Fruit fly (Drosophila melanogaster) whole organism, pupa: ENCODE results near the gene NimB4.

Experiments
- CG10348 ChIP-seq: fragments of 200-800 bp; sonication (Bioruptor generic); IDR thresholded peaks from 2 replicates; pipeline ENCODE4 v1.3.6; 2022; ENCODE audit warnings: missing biosample characterization, missing genetic modification characterization
- CG12605 ChIP-seq: fragments of 200-800 bp; sonication (Bioruptor generic); IDR thresholded peaks from 2 replicates; pipeline ENCODE4 v1.3.6; 2022; ENCODE audit warnings: missing biosample characterization, missing genetic modification characterization
- CG13204 ChIP-seq: fragments of 200-800 bp; sonication (Bioruptor generic); optimal IDR thresholded peaks from 2 replicates; lab custom pipeline; 2018; ENCODE audit warnings: missing biosample characterization, mild to moderate bottlenecking, missing genetic modification characterization, moderate library complexity
- CG14655 ChIP-seq: fragments of 200-800 bp; sonication (Bioruptor generic); optimal IDR thresholded peaks from 3 replicates; lab custom pipeline; 2017; ENCODE audit warnings: mild to moderate bottlenecking, missing biosample characterization, missing genetic modification reagents, missing genetic modification characterization
- CG15710 ChIP-seq: fragments of 200-800 bp; sonication (Bioruptor generic); optimal IDR thresholded peaks from 2 replicates; lab custom pipeline; 2018; ENCODE audit warnings: missing biosample characterization, mild to moderate bottlenecking, missing genetic modification characterization, moderate library complexity
- CG17806 ChIP-seq: fragments of 200-800 bp; sonication (Bioruptor generic); optimal IDR thresholded peaks from 2 replicates; lab custom pipeline; 2018; ENCODE audit warnings: missing biosample characterization, mild to moderate bottlenecking, missing genetic modification characterization, moderate library complexity
- CG32121 ChIP-seq: fragments of 200-800 bp; sonication (Bioruptor generic); IDR thresholded peaks from 2 replicates; pipeline ENCODE4 v1.3.6; 2022; ENCODE audit warnings: missing biosample characterization, missing genetic modification characterization
- CG34367 ChIP-seq: fragments of 200-800 bp; sonication (Bioruptor generic); optimal IDR thresholded peaks from 2 replicates; lab custom pipeline; 2018; ENCODE audit warnings: missing biosample characterization, mild to moderate bottlenecking, missing genetic modification characterization
- CG4496 ChIP-seq: fragments of 200-800 bp; sonication (Bioruptor generic); IDR thresholded peaks from 3 replicates; pipeline ENCODE4 v1.3.6; 2022; ENCODE audit warnings: missing biosample characterization, missing genetic modification characterization
- CG8159 ChIP-seq: fragments of 200-800 bp; sonication (Bioruptor generic); optimal IDR thresholded peaks from 3 replicates; lab custom pipeline; 2018; ENCODE audit warnings: missing biosample characterization, mild to moderate bottlenecking, missing genetic modification characterization, moderate library complexity
- CG8301 ChIP-seq: fragments of 200-800 bp; sonication (Bioruptor generic); optimal IDR thresholded peaks from 2 replicates; lab custom pipeline; 2018; ENCODE audit warnings: missing biosample characterization, mild to moderate bottlenecking, missing genetic modification characterization
- CG9948 ChIP-seq: fragments of 200-800 bp; sonication (Bioruptor generic); optimal IDR thresholded peaks from 2 replicates; lab custom pipeline; 2018; ENCODE audit warnings: missing biosample characterization, mild to moderate bottlenecking, missing genetic modification characterization, moderate library complexity
- D1 ChIP-seq: fragments of 200-800 bp; sonication (Bioruptor generic); optimal IDR thresholded peaks from 2 replicates; lab custom pipeline; 2018; ENCODE audit warnings: missing biosample characterization, mild to moderate bottlenecking, missing genetic modification characterization, moderate library complexity
- EcR ChIP-seq: fragments of 200-800 bp; sonication (Bioruptor generic); optimal IDR thresholded peaks from 3 replicates; lab custom pipeline; 2019; ENCODE audit warnings: missing biosample characterization, missing genetic modification characterization, mild to moderate bottlenecking, moderate library complexity, missing genetic modification reagents
- Ets98B ChIP-seq: fragments of 200-800 bp; sonication (Bioruptor generic); IDR thresholded peaks from 2 replicates; pipeline ENCODE4 v1.3.6; 2022; ENCODE audit warnings: missing biosample characterization, missing genetic modification characterization
- Pif1A ChIP-seq: fragments of 200-800 bp; sonication (Bioruptor generic); optimal IDR thresholded peaks from 3 replicates; lab custom pipeline; 2016; ENCODE audit warnings: missing biosample characterization, missing genetic modification characterization
- Pif1B ChIP-seq: fragments of 200-800 bp; sonication (Bioruptor generic); optimal IDR thresholded peaks from 3 replicates; lab custom pipeline; 2016; ENCODE audit warnings: missing biosample characterization, missing genetic modification characterization
- Snoo ChIP-seq: fragments of 200-800 bp; sonication (Bioruptor generic); optimal IDR thresholded peaks from 3 replicates; lab custom pipeline; 2017; ENCODE audit warnings: missing biosample characterization, mild to moderate bottlenecking, missing genetic modification characterization, inconsistent platforms
- fd96Ca ChIP-seq: fragments of 200-800 bp; sonication (Bioruptor generic); IDR thresholded peaks from 3 replicates; pipeline ENCODE4 v1.3.6; 2022; ENCODE audit warnings: missing biosample characterization, missing genetic modification characterization
- gl ChIP-seq: fragments of 200-800 bp; sonication (Bioruptor generic); optimal IDR thresholded peaks from 2 replicates; lab custom pipeline; 2018; ENCODE audit warnings: missing biosample characterization, mild to moderate bottlenecking, missing genetic modification characterization
- rn ChIP-seq: fragments of 200-800 bp; sonication (Bioruptor generic); IDR thresholded peaks from 2 replicates; pipeline ENCODE4 v1.3.6; 2022; ENCODE audit warnings: missing biosample characterization, missing genetic modification characterization

NimB4 gene

dm6 chr2L:14007801-14008200 lies 38.0 kb upstream of the NimB4 start, which contains the start of gene CG42692:
Gene CG42692 (plus strand): TSS chr2L:14008101.
- TF ChIP-seq D1 (tag; lab: Kevin White, UChicago) (no peak), CG8159 (tag; lab: Kevin White, UChicago) (no peak), CG17806 (tag; lab: Kevin White, UChicago) (no peak), CG34367 (tag; lab: Kevin White, UChicago) (no peak), fd96Ca (GFP tag; lab: Robert Waterston, UW) (no peak), CG32121 (GFP tag; lab: Robert Waterston, UW) (no peak), CG13204 (no peak), gl (tag; lab: Kevin White, UChicago) (no peak), EcR (GFP tag; lab: Kevin White, UChicago) (no peak), CG4496 (GFP tag; lab: Robert Waterston, UW) (no peak), CG9948 (no peak), rn (GFP tag; lab: Robert Waterston, UW) (no peak)

dm6 chr2L:14001887-14002286 lies 32.1 kb upstream of the NimB4 start:
- no peak for TF ChIP-seq CG4496 (GFP tag; lab: Robert Waterston, UW)
- peak; percentile 61; the same call in 1 of the 2 replicates for TF ChIP-seq CG12605

- TF ChIP-seq CG4496 (GFP tag; lab: Robert Waterston, UW) (0 out of 3 replicates have a peak, but pooled peaks have one; percentile 25), CG9948 (no peak)
- TF ChIP-seq, all 21 proteins: peak for 1
Measured at dm6 chr2L:14001078-14001477, 31.3 kb upstream of the NimB4 start, which contains the start of gene rk. Gene rk (minus strand): TSS chr2L:14001248.

dm6 chr2L:13998952-13999351 lies 29.2 kb upstream of the NimB4 start:
- no peak for TF ChIP-seq CG15710 (tag; lab: Kevin White, UChicago)
- 0 out of 3 replicates have a peak, but pooled peaks have one; percentile 32 for TF ChIP-seq fd96Ca (GFP tag; lab: Robert Waterston, UW)
- TF ChIP-seq CG34367 (tag; lab: Kevin White, UChicago): no peak
- no peak for TF ChIP-seq CG13204
- no peak for TF ChIP-seq CG14655 (GFP tag; lab: Kevin White, UChicago)
- TF ChIP-seq Ets98B (GFP tag; lab: Robert Waterston, UW): peak; percentile 62
- peak; percentile 72 for TF ChIP-seq CG4496 (GFP tag; lab: Robert Waterston, UW)
- TF ChIP-seq Snoo (tag; lab: Kevin White, UChicago): no peak
- TF ChIP-seq CG12605: no peak
- no peak for TF ChIP-seq CG8301
- TF ChIP-seq, all 21 proteins: peak for 3

- no peak for TF ChIP-seq Snoo (tag; lab: Kevin White, UChicago)
- TF ChIP-seq Ets98B (GFP tag; lab: Robert Waterston, UW): no peak
- TF ChIP-seq Pif1B (GFP tag; lab: Kevin White, UChicago): no peak
- no peak for TF ChIP-seq CG10348
- TF ChIP-seq CG8159 (tag; lab: Kevin White, UChicago): no peak
- no peak for TF ChIP-seq CG13204
- TF ChIP-seq CG4496 (GFP tag; lab: Robert Waterston, UW): no peak
- no peak for TF ChIP-seq rn (GFP tag; lab: Robert Waterston, UW)
- no peak for TF ChIP-seq CG8301
- TF ChIP-seq D1 (tag; lab: Kevin White, UChicago): no peak
- no peak for TF ChIP-seq EcR (GFP tag; lab: Kevin White, UChicago)
- TF ChIP-seq CG34367 (tag; lab: Kevin White, UChicago): no peak
- TF ChIP-seq CG32121 (GFP tag; lab: Robert Waterston, UW): no peak
- no peak for TF ChIP-seq gl (tag; lab: Kevin White, UChicago)
- no peak for TF ChIP-seq CG17806 (tag; lab: Kevin White, UChicago)
- no peak for TF ChIP-seq CG9948
- TF ChIP-seq CG15710 (tag; lab: Kevin White, UChicago): no peak
- no peak for TF ChIP-seq CG12605
- TF ChIP-seq, all 21 proteins: peak for 0
Measured at dm6 chr2L:13979826-13980225, 10.1 kb upstream of the NimB4 start, which contains the start of gene NimC2. Gene NimC2 (plus strand): TSS chr2L:13980126.

dm6 chr2L:13977073-13977472 lies 7.3 kb upstream of the NimB4 start, which contains the start of gene Cyp28a5:
Gene Cyp28a5 (plus strand): TSS chr2L:13977302.
- TF ChIP-seq CG10348 (no peak), rn (GFP tag; lab: Robert Waterston, UW) (no peak), CG9948 (no peak), Pif1B (GFP tag; lab: Kevin White, UChicago) (no peak), CG4496 (GFP tag; lab: Robert Waterston, UW) (no peak), CG14655 (GFP tag; lab: Kevin White, UChicago) (no peak), gl (tag; lab: Kevin White, UChicago) (no peak), CG34367 (tag; lab: Kevin White, UChicago) (no peak), CG17806 (tag; lab: Kevin White, UChicago) (no peak), Ets98B (GFP tag; lab: Robert Waterston, UW) (no peak), CG15710 (tag; lab: Kevin White, UChicago) (no peak), CG8301 (no peak)
- TF ChIP-seq, all 21 proteins: peak for 0

- TF ChIP-seq CG9948 (no peak), CG12605 (no peak), Pif1B (GFP tag; lab: Kevin White, UChicago) (no peak), Ets98B (GFP tag; lab: Robert Waterston, UW) (no peak), rn (GFP tag; lab: Robert Waterston, UW) (no peak), CG15710 (tag; lab: Kevin White, UChicago) (no peak), CG34367 (tag; lab: Kevin White, UChicago) (no peak), D1 (tag; lab: Kevin White, UChicago) (no peak), Pif1A (no peak), CG8159 (tag; lab: Kevin White, UChicago) (no peak), CG10348 (no peak), gl (tag; lab: Kevin White, UChicago) (no peak), Snoo (tag; lab: Kevin White, UChicago) (no peak), fd96Ca (GFP tag; lab: Robert Waterston, UW) (no peak), CG4496 (GFP tag; lab: Robert Waterston, UW) (no peak), CG14655 (GFP tag; lab: Kevin White, UChicago) (no peak), CG8301 (no peak), CG32121 (GFP tag; lab: Robert Waterston, UW) (no peak), EcR (GFP tag; lab: Kevin White, UChicago) (no peak), CG13204 (no peak)
Measured at dm6 chr2L:13976669-13977068, 6.9 kb upstream of the NimB4 start, which contains the start of gene NimC1. Gene NimC1 (minus strand): TSS chr2L:13976769.
